Fruit fly (Drosophila melanogaster): ENCODE results near the gene GstD3.

The GstD3 gene

dm6 chr3R:12422379-12422975 lies 49.6 kb downstream of the GstD3 start, which contains the start of the genes Scgbeta and CG17202 (continued):
- TF ChIP-seq CG11723 (GFP tag; optimal IDR thresholded peaks at IDR 0.05), result no peak
- no peak for TF ChIP-seq NfI (GFP tag; optimal IDR thresholded peaks at IDR 0.05)
- TF ChIP-seq MBD-R2 (GFP tag; IDR thresholded peaks at IDR 0.05), result peak; percentile 95
- no peak for TF ChIP-seq E2f1 (GFP tag; IDR thresholded peaks at IDR 0.05)
- peak; percentile 69 for TF ChIP-seq Med (GFP tag)
- TF ChIP-seq CHES-1-like (GFP tag; optimal IDR thresholded peaks at IDR 0.05), result peak; percentile 21
- no peak for TF ChIP-seq ssp (GFP tag; IDR thresholded peaks at IDR 0.05)
- TF ChIP-seq Pdp1 (GFP tag; optimal IDR thresholded peaks at IDR 0.05), result no peak
- no peak for TF ChIP-seq CG4854 (GFP tag; optimal IDR thresholded peaks at IDR 0.05)
- TF ChIP-seq CG1792 (GFP tag; optimal IDR thresholded peaks at IDR 0.05), result no peak
- peak; percentile 96 for TF ChIP-seq CG7928 (GFP tag; optimal IDR thresholded peaks at IDR 0.05)
- no peak for TF ChIP-seq nau (GFP tag; optimal IDR thresholded peaks at IDR 0.05)
- no peak for TF ChIP-seq ro (GFP tag; IDR thresholded peaks at IDR 0.05)
- TF ChIP-seq hb (GFP tag; IDR thresholded peaks at IDR 0.05; ENCODE audit: partially characterized antibody), result no peak
- no peak for TF ChIP-seq CG12219 (GFP tag; optimal IDR thresholded peaks at IDR 0.05)
- no peak for TF ChIP-seq stc (GFP tag; IDR thresholded peaks at IDR 0.05)
- no peak for TF ChIP-seq pita (GFP tag; optimal IDR thresholded peaks at IDR 0.05)
- no peak for TF ChIP-seq sna (GFP tag; IDR thresholded peaks at IDR 0.05; ENCODE audit: partially characterized antibody)
- TF ChIP-seq dan (GFP tag; IDR thresholded peaks at IDR 0.05), result no peak
- TF ChIP-seq tgo (GFP tag; IDR thresholded peaks at IDR 0.05), result no peak
- no peak for TF ChIP-seq ab (GFP tag; optimal IDR thresholded peaks at IDR 0.05)
- peak; percentile 23 for TF ChIP-seq Max (GFP tag; optimal IDR thresholded peaks at IDR 0.05)
- no peak for TF ChIP-seq cwo (GFP tag; optimal IDR thresholded peaks at IDR 0.05)
- no peak for TF ChIP-seq Dip2 (GFP tag; IDR thresholded peaks at IDR 0.05)
- TF ChIP-seq Adf1 (GFP tag; IDR thresholded peaks at IDR 0.05), result no peak
- no peak for TF ChIP-seq vvl (GFP tag; IDR thresholded peaks at IDR 0.05)
- no peak for TF ChIP-seq Hmx (GFP tag; optimal IDR thresholded peaks at IDR 0.05)
- peak; percentile 44 for TF ChIP-seq CG12659 (GFP tag; optimal IDR thresholded peaks at IDR 0.05)
- TF ChIP-seq CG30403 (GFP tag; optimal IDR thresholded peaks at IDR 0.05), result peak; percentile 37
- no peak for TF ChIP-seq chm (GFP tag; IDR thresholded peaks at IDR 0.05)
- TF ChIP-seq CG10959 (GFP tag; IDR thresholded peaks at IDR 0.05), result no peak
- TF ChIP-seq Rx (GFP tag; IDR thresholded peaks at IDR 0.05), result no peak
- no peak for TF ChIP-seq ATbp (GFP tag; optimal IDR thresholded peaks at IDR 0.05)
- no peak for TF ChIP-seq croc (GFP tag; conservative IDR thresholded peaks at IDR 0.05)
- TF ChIP-seq CG10267 (tag; optimal IDR thresholded peaks at IDR 0.05), result no peak
- no peak for TF ChIP-seq CG9437 (GFP tag; optimal IDR thresholded peaks at IDR 0.05)
- no peak for TF ChIP-seq odd (GFP tag; optimal IDR thresholded peaks at IDR 0.05)
- no peak for TF ChIP-seq CG7372 (GFP tag; IDR thresholded peaks at IDR 0.05)
- no peak for TF ChIP-seq nerfin-2 (GFP tag; IDR thresholded peaks at IDR 0.05; ENCODE audit: partially characterized antibody)
- TF ChIP-seq da (GFP tag; optimal IDR thresholded peaks at IDR 0.05), result no peak
- peak; percentile 41 for TF ChIP-seq CG13424 (tag; optimal IDR thresholded peaks at IDR 0.05)
- no peak for TF ChIP-seq Scr (GFP tag; IDR thresholded peaks at IDR 0.05; ENCODE audit: partially characterized antibody)
- TF ChIP-seq BEAF-32 (GFP tag; optimal IDR thresholded peaks at IDR 0.05), result peak; percentile 37
- no peak for TF ChIP-seq dmrt11E (tag; optimal IDR thresholded peaks at IDR 0.05)
- TF ChIP-seq CG10274 (GFP tag; optimal IDR thresholded peaks at IDR 0.05), result no peak
- no peak for TF ChIP-seq Sry-β (GFP tag; optimal IDR thresholded peaks at IDR 0.05)
- no peak for TF ChIP-seq Usf (GFP tag; optimal IDR thresholded peaks at IDR 0.05)
- no peak for TF ChIP-seq jigr1 (GFP tag; IDR thresholded peaks at IDR 0.05)
- TF ChIP-seq inv (GFP tag; IDR thresholded peaks at IDR 0.05; ENCODE audit: partially characterized antibody), result no peak
- TF ChIP-seq klu (GFP tag; IDR thresholded peaks at IDR 0.05), result no peak
- no peak for TF ChIP-seq CG6854 (GFP tag; optimal IDR thresholded peaks at IDR 0.05)
